Fruit fly (Drosophila melanogaster) whole organism, pupa: ENCODE measurements around the gene CG15153.

Experiments used
- CG10348 ChIP-seq: fragments of 200-800 bp; sonication (Bioruptor generic); IDR thresholded peaks from 2 replicates; pipeline ENCODE4 v1.3.6; 2022; ENCODE audit warnings: missing biosample characterization, missing genetic modification characterization
- CG12605 ChIP-seq: fragments of 200-800 bp; sonication (Bioruptor generic); IDR thresholded peaks from 2 replicates; pipeline ENCODE4 v1.3.6; 2022; ENCODE audit warnings: missing biosample characterization, missing genetic modification characterization
- CG13204 ChIP-seq: fragments of 200-800 bp; sonication (Bioruptor generic); optimal IDR thresholded peaks from 2 replicates; lab custom pipeline; 2018; ENCODE audit warnings: missing biosample characterization, mild to moderate bottlenecking, missing genetic modification characterization, moderate library complexity
- CG17806 ChIP-seq: fragments of 200-800 bp; sonication (Bioruptor generic); optimal IDR thresholded peaks from 2 replicates; lab custom pipeline; 2018; ENCODE audit warnings: missing biosample characterization, mild to moderate bottlenecking, missing genetic modification characterization, moderate library complexity
- CG32121 ChIP-seq: fragments of 200-800 bp; sonication (Bioruptor generic); IDR thresholded peaks from 2 replicates; pipeline ENCODE4 v1.3.6; 2022; ENCODE audit warnings: missing biosample characterization, missing genetic modification characterization
- CG34367 ChIP-seq: fragments of 200-800 bp; sonication (Bioruptor generic); optimal IDR thresholded peaks from 2 replicates; lab custom pipeline; 2018; ENCODE audit warnings: missing biosample characterization, mild to moderate bottlenecking, missing genetic modification characterization
- CG4496 ChIP-seq: fragments of 200-800 bp; sonication (Bioruptor generic); IDR thresholded peaks from 3 replicates; pipeline ENCODE4 v1.3.6; 2022; ENCODE audit warnings: missing biosample characterization, missing genetic modification characterization
- CG8159 ChIP-seq: fragments of 200-800 bp; sonication (Bioruptor generic); optimal IDR thresholded peaks from 3 replicates; lab custom pipeline; 2018; ENCODE audit warnings: missing biosample characterization, mild to moderate bottlenecking, missing genetic modification characterization, moderate library complexity
- CG8301 ChIP-seq: fragments of 200-800 bp; sonication (Bioruptor generic); optimal IDR thresholded peaks from 2 replicates; lab custom pipeline; 2018; ENCODE audit warnings: missing biosample characterization, mild to moderate bottlenecking, missing genetic modification characterization
- EcR ChIP-seq: fragments of 200-800 bp; sonication (Bioruptor generic); optimal IDR thresholded peaks from 3 replicates; lab custom pipeline; 2019; ENCODE audit warnings: missing biosample characterization, missing genetic modification characterization, mild to moderate bottlenecking, moderate library complexity, missing genetic modification reagents
- Ets98B ChIP-seq: fragments of 200-800 bp; sonication (Bioruptor generic); IDR thresholded peaks from 2 replicates; pipeline ENCODE4 v1.3.6; 2022; ENCODE audit warnings: missing biosample characterization, missing genetic modification characterization
- Snoo ChIP-seq: fragments of 200-800 bp; sonication (Bioruptor generic); optimal IDR thresholded peaks from 3 replicates; lab custom pipeline; 2017; ENCODE audit warnings: missing biosample characterization, mild to moderate bottlenecking, missing genetic modification characterization, inconsistent platforms
- gl ChIP-seq: fragments of 200-800 bp; sonication (Bioruptor generic); optimal IDR thresholded peaks from 2 replicates; lab custom pipeline; 2018; ENCODE audit warnings: missing biosample characterization, mild to moderate bottlenecking, missing genetic modification characterization

DNA sequence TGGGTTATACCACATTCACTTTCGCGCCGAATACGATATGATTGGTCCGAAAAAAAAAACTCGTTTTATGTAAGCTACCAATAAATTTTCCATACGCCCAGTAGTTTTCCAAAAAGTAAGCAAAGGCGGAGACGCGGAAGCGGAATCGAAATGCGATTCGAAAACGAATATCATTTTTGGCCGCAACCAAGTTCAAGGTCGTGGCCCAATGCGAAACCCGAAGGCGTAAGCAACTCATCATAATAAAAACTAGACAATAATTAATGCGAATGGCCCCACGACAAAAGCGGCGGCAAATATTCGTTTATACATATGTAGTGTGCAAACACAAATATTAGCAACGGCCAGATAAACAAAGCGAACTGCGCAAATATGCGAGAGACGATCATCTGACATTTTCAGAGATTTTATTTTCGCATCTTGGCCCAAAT, 44.4 kb upstream of the CG15153 start:
- no peak for TF ChIP-seq CG8159 (tag; lab: Kevin White, UChicago)
- no peak for TF ChIP-seq Ets98B
- no peak for TF ChIP-seq CG17806 (tag; lab: Kevin White, UChicago)
- no peak for TF ChIP-seq CG8301
- no peak for TF ChIP-seq CG32121 (GFP tag; lab: Robert Waterston, UW)
- no peak for TF ChIP-seq gl (tag; lab: Kevin White, UChicago)
- no peak for TF ChIP-seq Snoo (tag; lab: Kevin White, UChicago)
- no peak for TF ChIP-seq CG12605
- no peak for TF ChIP-seq CG13204 (GFP tag; lab: Kevin White, UChicago)
- no peak for TF ChIP-seq EcR (GFP tag; lab: Kevin White, UChicago)
- no peak for TF ChIP-seq CG10348 (GFP tag; lab: Robert Waterston, UW)
- TF ChIP-seq CG34367, result no peak
- TF ChIP-seq CG4496 (GFP tag; lab: Robert Waterston, UW), result no peak; the same call in 2 of the 3 replicates
